Worm (Caenorhabditis elegans): ENCODE data around the gene cyn-4.
A peak's percentile ranks its signal among the peaks of the same experiment; 100 is the strongest.

DNA sequence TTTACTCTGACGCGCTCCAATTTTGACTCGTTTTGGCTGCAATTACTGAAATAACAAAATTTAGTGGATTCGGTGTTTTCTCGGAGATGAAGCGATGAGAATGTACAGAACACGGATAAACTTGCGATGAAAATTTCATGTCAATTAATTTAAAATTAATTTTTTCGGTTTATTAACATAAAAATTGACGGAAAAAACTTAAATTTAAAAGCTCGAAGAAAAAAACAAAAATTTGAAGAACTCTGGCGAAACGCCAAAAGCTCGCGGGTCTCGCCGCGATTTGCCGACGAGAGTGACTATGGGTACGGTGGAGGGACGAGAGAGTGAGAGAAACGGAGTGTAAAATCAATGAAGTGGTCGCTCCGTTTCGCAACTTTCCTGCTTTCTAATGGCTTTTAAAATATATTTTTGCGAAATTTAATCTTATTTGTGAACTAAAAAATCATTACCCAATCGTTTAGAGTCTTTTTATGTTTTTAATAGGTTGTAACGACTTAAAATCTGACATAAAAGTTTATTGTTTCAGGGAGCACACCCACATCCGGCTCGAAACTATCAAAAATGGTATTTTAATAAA is 3.7 kb downstream of the cyn-4 start, which contains the start of the genes gmps-1 and cap-2:
- peak; percentile 5 for TF ChIP-seq eyg-1 (tag; optimal IDR thresholded peaks at IDR 0.05)
- no peak for TF ChIP-seq tbx-7 (tag; optimal IDR thresholded peaks at IDR 0.05)
- no peak for TF ChIP-seq ceh-22 (tag; optimal IDR thresholded peaks at IDR 0.05)
- TF ChIP-seq C08G9.2 (tag; optimal IDR thresholded peaks at IDR 0.05): peak; percentile 47
- TF ChIP-seq pqm-1 (tag; optimal IDR thresholded peaks at IDR 0.05): no peak

All from whole organism, late embryonic.